Worm (Caenorhabditis elegans): ENCODE measurements around the gene F19B2.5.

Gene F19B2.5

DNA sequence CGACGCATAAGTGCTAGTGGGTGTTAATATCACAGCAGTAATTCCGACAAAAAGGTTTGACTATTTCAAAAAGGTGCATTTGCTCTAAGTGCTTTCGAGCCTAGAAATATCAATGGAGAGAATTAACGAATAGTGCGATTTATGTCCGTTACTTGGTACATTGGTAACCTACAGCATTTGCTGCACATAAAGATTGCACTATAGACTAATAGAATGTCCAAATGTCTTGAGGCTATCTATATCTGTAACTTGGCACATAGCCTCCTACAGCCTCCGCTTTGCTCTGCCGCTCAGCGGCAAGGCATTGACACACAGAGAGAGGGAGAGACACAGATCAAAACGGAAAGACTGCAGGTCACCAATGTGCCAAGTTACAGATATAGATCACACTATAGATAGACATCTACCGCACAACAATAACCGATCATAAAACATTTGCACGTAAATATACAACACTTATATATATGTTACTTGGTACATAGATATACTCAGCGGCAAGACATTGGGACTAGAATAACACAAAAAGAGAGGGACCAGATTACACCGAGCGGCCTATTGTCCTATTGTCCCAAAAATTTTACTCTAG is 31.6 kb upstream of the F19B2.5 start, which contains the start of the genes srh-217 and Y113G7B.28:
Gene srh-217, minus strand, starts transcription at position 101 of the 586 bp plus-strand sequence.
Gene Y113G7B.28, plus strand, starts transcription at position 536 of the 586 bp plus-strand sequence.
- no peak for TF ChIP-seq nhr-84 (tag; optimal IDR thresholded peaks at IDR 0.05)
- no peak for TF ChIP-seq elt-2 (tag; optimal IDR thresholded peaks at IDR 0.05)
- TF ChIP-seq efl-1 (optimal IDR thresholded peaks at IDR 0.05): no peak
- TF ChIP-seq efl-1 (GFP tag; optimal IDR thresholded peaks at IDR 0.05 in 1 of 2): peak in 1 of 2 experiments; percentile 57
- no peak for TF ChIP-seq blmp-1 (tag; optimal IDR thresholded peaks at IDR 0.05)
- no peak for TF ChIP-seq fkh-4 (tag; optimal IDR thresholded peaks at IDR 0.05; ENCODE audit: borderline replicate concordance)

DNA sequence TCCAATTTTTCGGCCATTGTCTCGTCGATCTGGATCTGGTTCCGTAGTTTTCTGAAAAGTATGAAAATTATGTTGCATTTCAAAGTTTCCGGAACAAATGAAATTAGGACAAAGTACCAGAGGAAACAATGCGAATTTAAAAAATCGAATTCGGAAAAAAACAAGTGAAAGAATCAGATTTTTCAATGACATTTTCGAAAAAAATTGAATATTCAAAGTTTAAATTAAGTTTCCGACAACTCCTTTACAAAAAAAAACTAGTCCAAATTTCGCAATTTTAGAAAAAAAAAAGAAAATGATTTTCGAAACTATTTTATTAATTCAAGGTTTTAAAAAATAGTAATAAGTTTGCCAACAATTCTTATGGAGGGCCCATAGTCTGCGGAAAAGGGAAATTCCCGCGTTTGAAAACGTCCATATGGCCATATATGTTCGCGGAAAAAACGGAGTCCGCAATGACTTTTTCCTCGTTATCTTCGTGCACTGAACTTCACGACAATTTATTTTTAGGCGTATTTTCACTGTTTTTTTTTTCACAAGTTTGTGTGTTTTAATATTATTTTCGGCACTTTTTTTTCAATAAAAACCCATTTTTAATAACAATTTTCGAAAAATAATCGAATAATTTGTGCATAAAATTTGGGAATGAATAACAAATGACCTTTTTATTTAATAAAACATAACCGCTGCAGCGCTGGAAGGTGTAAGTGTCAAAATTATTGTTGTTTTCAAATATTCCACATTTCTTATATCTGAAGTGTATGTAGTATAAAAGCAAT is 28.3 kb upstream of the F19B2.5 start, which contains the start of the genes fbxa-115 and Y113G7B.27:
Gene fbxa-115, minus strand, starts transcription at position 51 of the 779 bp plus-strand sequence.
Gene Y113G7B.27, plus strand, starts transcription at position 729 of the 779 bp plus-strand sequence.
- TF ChIP-seq skn-1 (tag; optimal IDR thresholded peaks at IDR 0.05) (no peak), efl-1 (optimal IDR thresholded peaks at IDR 0.05) (no peak), efl-1 (GFP tag; optimal IDR thresholded peaks at IDR 0.05 in 1 of 2) (peak in 1 of 2 experiments; percentile 41)

ce11 chrV:20188790-20189189 is 24.8 kb upstream of the F19B2.5 start, which contains the start of gene fbxa-116:
TSS of gene fbxa-116 (minus strand) at chrV:20188890.
- TF ChIP-seq efl-3 (GFP tag; optimal IDR thresholded peaks at IDR 0.05) (no peak), isw-1 (GFP tag; IDR thresholded peaks at IDR 0.05) (no peak), pax-3 (tag; optimal IDR thresholded peaks at IDR 0.05) (no peak), ceh-8 (GFP tag; optimal IDR thresholded peaks at IDR 0.05) (no peak), efl-1 (optimal IDR thresholded peaks at IDR 0.05) (no peak), efl-1 (GFP tag; optimal IDR thresholded peaks at IDR 0.05 in 1 of 2) (no peak), alr-1 (tag; optimal IDR thresholded peaks at IDR 0.05; ENCODE audit: borderline replicate concordance) (no peak), blmp-1 (tag; optimal IDR thresholded peaks at IDR 0.05) (no peak), fkh-10 (GFP tag; optimal IDR thresholded peaks at IDR 0.05) (no peak), fos-1 (tag; optimal IDR thresholded peaks at IDR 0.05) (no peak), nhr-19 (GFP tag; conservative IDR thresholded peaks at IDR 0.05) (no peak), nhr-237 (tag; optimal IDR thresholded peaks at IDR 0.05) (no peak), ztf-11 (tag; optimal IDR thresholded peaks at IDR 0.05) (no peak), C34B4.2 (tag; optimal IDR thresholded peaks at IDR 0.05) (no peak), lin-13 (GFP tag; optimal IDR thresholded peaks at IDR 0.05) (no peak), grh-1 (GFP tag; IDR thresholded peaks at IDR 0.05) (no peak), pag-3 (tag; optimal IDR thresholded peaks at IDR 0.05; ENCODE audit: borderline replicate concordance, insufficient read depth) (no peak)

- no peak for TF ChIP-seq lin-35 (GFP tag; optimal IDR thresholded peaks at IDR 0.05)
- no peak for TF ChIP-seq elt-2 (tag; optimal IDR thresholded peaks at IDR 0.05)
- TF ChIP-seq fkh-10 (GFP tag; optimal IDR thresholded peaks at IDR 0.05): no peak
- TF ChIP-seq elt-3 (tag; optimal IDR thresholded peaks at IDR 0.05): no peak
- TF ChIP-seq grh-1 (GFP tag; IDR thresholded peaks at IDR 0.05): no peak
- no peak for TF ChIP-seq Y116A8C.19 (tag; optimal IDR thresholded peaks at IDR 0.05; ENCODE audit: borderline replicate concordance)
- TF ChIP-seq nhr-237 (tag; optimal IDR thresholded peaks at IDR 0.05): no peak
These were observed 22.6 kb upstream of the F19B2.5 start, which contains the start of gene srz-16 for ce11 chrV:20186579-20186978. TSS of gene srz-16 (minus strand) at chrV:20186679.

DNA sequence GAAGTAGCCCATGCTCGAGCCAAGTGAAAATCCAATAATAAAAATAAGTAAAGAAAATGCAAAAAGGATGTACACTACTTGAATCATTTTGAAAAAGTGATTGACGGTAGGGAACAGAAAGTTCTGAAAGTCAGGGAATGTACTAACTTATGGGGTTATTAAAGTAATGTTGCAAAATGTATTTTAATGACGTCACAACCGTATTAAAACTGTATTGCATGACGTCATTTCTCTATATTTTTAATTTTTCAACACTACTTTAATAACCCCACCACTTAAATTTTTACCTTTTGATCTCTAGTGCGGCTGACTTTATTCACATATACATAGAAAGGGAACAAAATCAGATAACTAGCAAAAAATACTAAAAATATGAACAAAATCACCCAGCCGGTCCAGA is 18.3 kb upstream of the F19B2.5 start:
- TF ChIP-seq aha-1 (tag; optimal IDR thresholded peaks at IDR 0.05) (no peak), nhr-76 (tag; optimal IDR thresholded peaks at IDR 0.05) (no peak), ama-1 (optimal IDR thresholded peaks at IDR 0.05) (no peak), ceh-8 (GFP tag; optimal IDR thresholded peaks at IDR 0.05) (no peak), vab-15 (tag; optimal IDR thresholded peaks at IDR 0.05) (no peak), nhr-11 (tag; optimal IDR thresholded peaks at IDR 0.05) (no peak), lin-14 (GFP tag; optimal IDR thresholded peaks at IDR 0.05) (no peak), unc-86 (tag; optimal IDR thresholded peaks at IDR 0.05) (no peak), hpl-2 (GFP tag; optimal IDR thresholded peaks at IDR 0.05) (no peak), sup-37 (GFP tag; optimal IDR thresholded peaks at IDR 0.05) (no peak), mdl-1 (tag; optimal IDR thresholded peaks at IDR 0.05) (no peak), dpl-1 (GFP tag; optimal IDR thresholded peaks at IDR 0.05) (no peak), lir-3 (tag; optimal IDR thresholded peaks at IDR 0.05; ENCODE audit: poor library complexity) (no peak), zag-1 (tag; optimal IDR thresholded peaks at IDR 0.05) (no peak)
